Worm (Caenorhabditis elegans): Measurements from ENCODE around the gene srx-41.
A peak's percentile ranks its signal among the peaks of the same experiment; 100 is the strongest.

The srx-41 gene

ce11 chrV:3594936-3595335 lies 42.0 kb downstream of the srx-41 start, which contains the start of gene srh-213:
srh-213 (minus strand) TSS chrV:3595036.
- TF ChIP-seq flt-1 (GFP tag; IDR thresholded peaks at IDR 0.05), result no peak
- TF ChIP-seq med-1 (GFP tag; optimal IDR thresholded peaks at IDR 0.05; ENCODE audit: insufficient read depth), result no peak
- TF ChIP-seq ztf-23 (GFP tag; IDR thresholded peaks at IDR 0.05), result no peak
- TF ChIP-seq ztf-29 (GFP tag; IDR thresholded peaks at IDR 0.05), result no peak
- TF ChIP-seq klf-2 (GFP tag; conservative IDR thresholded peaks at IDR 0.05), result no peak
- no peak for TF ChIP-seq ref-1 (GFP tag; conservative IDR thresholded peaks at IDR 0.05)
- TF ChIP-seq T22C8.4 (GFP tag; IDR thresholded peaks at IDR 0.05), result no peak
- TF ChIP-seq cog-1 (tag; optimal IDR thresholded peaks at IDR 0.05), result no peak
- no peak for TF ChIP-seq tab-1 (GFP tag; IDR thresholded peaks at IDR 0.05)

- no peak for TF ChIP-seq ztf-29 (GFP tag; IDR thresholded peaks at IDR 0.05)
- no peak for TF ChIP-seq klf-2 (GFP tag; conservative IDR thresholded peaks at IDR 0.05)
- no peak for TF ChIP-seq ztf-23 (GFP tag; IDR thresholded peaks at IDR 0.05)
- no peak for TF ChIP-seq cog-1 (tag; optimal IDR thresholded peaks at IDR 0.05)
- no peak for TF ChIP-seq T22C8.4 (GFP tag; IDR thresholded peaks at IDR 0.05)
- TF ChIP-seq flt-1 (GFP tag; IDR thresholded peaks at IDR 0.05), result no peak
- TF ChIP-seq ref-1 (GFP tag; conservative IDR thresholded peaks at IDR 0.05), result no peak
- TF ChIP-seq tab-1 (GFP tag; IDR thresholded peaks at IDR 0.05), result no peak
- no peak for TF ChIP-seq med-1 (GFP tag; optimal IDR thresholded peaks at IDR 0.05; ENCODE audit: insufficient read depth)
These were observed 44.9 kb downstream of the srx-41 start, which contains the start of gene T22F3.12 for ce11 chrV:3592099-3592498. T22F3.12 (minus strand) TSS chrV:3592199.

- TF ChIP-seq cog-1 (tag; optimal IDR thresholded peaks at IDR 0.05) (no peak), klf-2 (GFP tag; conservative IDR thresholded peaks at IDR 0.05) (no peak), ztf-29 (GFP tag; IDR thresholded peaks at IDR 0.05) (no peak), tab-1 (GFP tag; IDR thresholded peaks at IDR 0.05) (no peak), flt-1 (GFP tag; IDR thresholded peaks at IDR 0.05) (no peak), ztf-23 (GFP tag; IDR thresholded peaks at IDR 0.05) (no peak), T22C8.4 (GFP tag; IDR thresholded peaks at IDR 0.05) (no peak), ref-1 (GFP tag; conservative IDR thresholded peaks at IDR 0.05) (no peak), med-1 (GFP tag; optimal IDR thresholded peaks at IDR 0.05; ENCODE audit: insufficient read depth) (no peak)
These were observed 48.8 kb downstream of the srx-41 start for ce11 chrV:3588223-3588622.

ce11 chrV:3587633-3588032 lies 49.4 kb downstream of the srx-41 start:
- TF ChIP-seq flt-1 (GFP tag; IDR thresholded peaks at IDR 0.05) (peak; percentile 74), med-1 (GFP tag; optimal IDR thresholded peaks at IDR 0.05; ENCODE audit: insufficient read depth) (peak; percentile 66), klf-2 (GFP tag; conservative IDR thresholded peaks at IDR 0.05) (0 out of 2 replicates have a peak, but pooled peaks have one; percentile 57), ref-1 (GFP tag; conservative IDR thresholded peaks at IDR 0.05) (no peak), cog-1 (tag; optimal IDR thresholded peaks at IDR 0.05) (no peak), T22C8.4 (GFP tag; IDR thresholded peaks at IDR 0.05) (0 out of 2 replicates have a peak, but pooled peaks have one; percentile 15), ztf-29 (GFP tag; IDR thresholded peaks at IDR 0.05) (peak; percentile 49; the same call in 1 of the 2 replicates), ztf-23 (GFP tag; IDR thresholded peaks at IDR 0.05) (peak; percentile 76), tab-1 (GFP tag; IDR thresholded peaks at IDR 0.05) (peak; percentile 81; the same call in 1 of the 2 replicates)

- no peak for TF ChIP-seq cog-1 (tag; optimal IDR thresholded peaks at IDR 0.05)
- no peak for TF ChIP-seq ref-1 (GFP tag; conservative IDR thresholded peaks at IDR 0.05)
- no peak for TF ChIP-seq T22C8.4 (GFP tag; IDR thresholded peaks at IDR 0.05)
- no peak for TF ChIP-seq ztf-23 (GFP tag; IDR thresholded peaks at IDR 0.05)
- no peak for TF ChIP-seq ztf-29 (GFP tag; IDR thresholded peaks at IDR 0.05)
- no peak for TF ChIP-seq klf-2 (GFP tag; conservative IDR thresholded peaks at IDR 0.05)
- no peak for TF ChIP-seq med-1 (GFP tag; optimal IDR thresholded peaks at IDR 0.05; ENCODE audit: insufficient read depth)
These were observed 50.8 kb downstream of the srx-41 start, which contains the start of the genes rpl-11.1 and T22F3.2 for ce11 chrV:3586014-3586689. rpl-11.1 (minus strand) TSS chrV:3586064. T22F3.2 (plus strand) TSS chrV:3586639.

- TF ChIP-seq ref-1 (GFP tag; conservative IDR thresholded peaks at IDR 0.05) (no peak), ztf-29 (GFP tag; IDR thresholded peaks at IDR 0.05) (no peak), ztf-23 (GFP tag; IDR thresholded peaks at IDR 0.05) (no peak), flt-1 (GFP tag; IDR thresholded peaks at IDR 0.05) (no peak), T22C8.4 (GFP tag; IDR thresholded peaks at IDR 0.05) (no peak), cog-1 (tag; optimal IDR thresholded peaks at IDR 0.05) (no peak), klf-2 (GFP tag; conservative IDR thresholded peaks at IDR 0.05) (no peak), med-1 (GFP tag; optimal IDR thresholded peaks at IDR 0.05; ENCODE audit: insufficient read depth) (no peak), tab-1 (GFP tag; IDR thresholded peaks at IDR 0.05) (no peak)
These were observed 52.0 kb downstream of the srx-41 start for ce11 chrV:3585011-3585410.

Data from whole organism, midembryonic.